Fruit fly (Drosophila melanogaster) whole organism, embryonic: ENCODE data around the gene CG32281.

ENCODE experiments used
- Atf6 ChIP-seq: fragments of 200-800 bp; sonication (Bioruptor generic); IDR thresholded peaks from 2 replicates; pipeline ENCODE4 v1.3.6; 2022; ENCODE audit warnings: missing biosample characterization, missing genetic modification characterization
- B-H2 ChIP-seq: fragments of 200-800 bp; sonication (Bioruptor generic); optimal IDR thresholded peaks from 2 replicates; lab custom pipeline; 2018; ENCODE audit warnings: missing biosample characterization, mild to moderate bottlenecking, missing genetic modification characterization
- CG10209 ChIP-seq: fragments of 200-800 bp; sonication (Bioruptor generic); optimal IDR thresholded peaks from 3 replicates; lab custom pipeline; 2017; ENCODE audit warnings: missing biosample characterization, mild to moderate bottlenecking, missing genetic modification characterization, missing genetic modification reagents
- CG10543 ChIP-seq: fragments of 200-800 bp; sonication (Bioruptor generic); optimal IDR thresholded peaks from 3 replicates; lab custom pipeline; 2017; ENCODE audit warnings: missing biosample characterization, mild to moderate bottlenecking, missing genetic modification characterization, moderate library complexity
- CG11456 ChIP-seq: fragments of 200-800 bp; sonication (Bioruptor generic); IDR thresholded peaks from 3 replicates; pipeline ENCODE4 v1.3.6; 2022; ENCODE audit warnings: missing biosample characterization, missing genetic modification characterization
- CG11560 ChIP-seq: fragments of 200-800 bp; sonication (Bioruptor generic); IDR thresholded peaks from 3 replicates; pipeline ENCODE4 v1.3.6; 2022; ENCODE audit warnings: missing biosample characterization, missing genetic modification characterization
- CG11723 ChIP-seq: fragments of 200-800 bp; sonication (Bioruptor generic); optimal IDR thresholded peaks from 2 replicates; lab custom pipeline; 2017; ENCODE audit warnings: missing biosample characterization, mild to moderate bottlenecking, missing genetic modification characterization
- CG12391 ChIP-seq: fragments of 200-800 bp; sonication (Bioruptor generic); optimal IDR thresholded peaks from 3 replicates; lab custom pipeline; 2018; ENCODE audit warnings: missing biosample characterization, mild to moderate bottlenecking, missing genetic modification characterization, moderate library complexity
- CG12769 ChIP-seq: fragments of 200-800 bp; sonication (Bioruptor generic); optimal IDR thresholded peaks from 2 replicates; lab custom pipeline; 2019; ENCODE audit warnings: missing biosample characterization, mild to moderate bottlenecking, missing genetic modification characterization, moderate library complexity
- CG15601 ChIP-seq: fragments of 200-800 bp; sonication (Bioruptor generic); optimal IDR thresholded peaks from 3 replicates; lab custom pipeline; 2019; ENCODE audit warnings: missing biosample characterization, mild to moderate bottlenecking, missing genetic modification characterization, moderate library complexity
- CG15696 ChIP-seq: fragments of 200-800 bp; sonication (Bioruptor generic); optimal IDR thresholded peaks from 2 replicates; lab custom pipeline; 2019; ENCODE audit warnings: missing biosample characterization, mild to moderate bottlenecking, missing genetic modification characterization, moderate library complexity
- CG1603 ChIP-seq: fragments of 200-800 bp; sonication (Bioruptor generic); optimal IDR thresholded peaks from 2 replicates; lab custom pipeline; 2019; ENCODE audit warnings: missing biosample characterization, mild to moderate bottlenecking, missing genetic modification characterization, moderate library complexity
- CG16815 ChIP-seq: fragments of 200-800 bp; sonication (Bioruptor generic); optimal IDR thresholded peaks from 3 replicates; lab custom pipeline; 2017; ENCODE audit warnings: missing biosample characterization, mild to moderate bottlenecking, missing genetic modification characterization
- CG17361 ChIP-seq: fragments of 200-800 bp; sonication (Bioruptor generic); IDR thresholded peaks from 3 replicates; pipeline ENCODE4 v1.3.6; 2022; ENCODE audit warnings: missing biosample characterization, missing genetic modification characterization
- CG2889 ChIP-seq: fragments of 200-800 bp; sonication (Bioruptor generic); IDR thresholded peaks from 3 replicates; pipeline ENCODE4 v1.3.6; 2022; ENCODE audit warnings: missing biosample characterization, missing genetic modification characterization
- CG4282 ChIP-seq: fragments of 200-800 bp; sonication (Bioruptor generic); optimal IDR thresholded peaks from 2 replicates; lab custom pipeline; 2016; ENCODE audit warnings: missing biosample characterization, missing genetic modification characterization
- CG4424 ChIP-seq: fragments of 200-800 bp; sonication (Bioruptor generic); optimal IDR thresholded peaks from 3 replicates; lab custom pipeline; 2016; ENCODE audit warnings: missing biosample characterization, missing genetic modification characterization
- CG6791 ChIP-seq: fragments of 200-800 bp; sonication (Bioruptor generic); IDR thresholded peaks from 3 replicates; pipeline ENCODE4 v1.3.6; 2022; ENCODE audit warnings: missing biosample characterization, missing genetic modification characterization; ENCODE audit not compliant: partially characterized antibody
- CG7963 ChIP-seq: fragments of 200-800 bp; sonication (Bioruptor generic); IDR thresholded peaks from 3 replicates; pipeline ENCODE4 v1.3.6; 2022; ENCODE audit warnings: missing biosample characterization, missing genetic modification characterization; ENCODE audit not compliant: partially characterized antibody
- CG8290 ChIP-seq, 3 experiments: fragments of 200-800 bp; sonication (Bioruptor generic); optimal IDR thresholded peaks; 2 replicates each; lab custom pipeline; 2016 to 2019; ENCODE audit warnings: missing biosample characterization in 3 of 3, missing genetic modification characterization in 3 of 3, mild to moderate bottlenecking in 2 of 3, moderate library complexity in 1 of 3
- CG9932 ChIP-seq: fragments of 200-800 bp; sonication (Bioruptor generic); IDR thresholded peaks from 2 replicates; pipeline ENCODE4 v1.3.6; 2022; ENCODE audit warnings: missing biosample characterization, missing genetic modification characterization
- D ChIP-seq, 2 experiments: fragments of 200-800 bp in 1 of 2; fragments of >200 bp in 1 of 2; sonication (Bioruptor generic) in 1 of 2; optimal IDR thresholded peaks; 2 replicates in 1 of 2; 3 replicates in 1 of 2; lab custom pipeline; 2017; ENCODE audit warnings: mild to moderate bottlenecking in 1 of 2, missing biosample characterization in 1 of 2, missing genetic modification characterization in 1 of 2, missing genetic modification reagents in 1 of 2
- Dip2 ChIP-seq: fragments of 200-800 bp; sonication (Bioruptor generic); IDR thresholded peaks from 2 replicates; pipeline ENCODE4 v1.3.6; 2022; ENCODE audit warnings: missing biosample characterization, missing genetic modification characterization
- ERR ChIP-seq: fragments of 200-800 bp; sonication (Bioruptor generic); optimal IDR thresholded peaks from 2 replicates; lab custom pipeline; 2016; ENCODE audit warnings: missing biosample characterization, missing genetic modification characterization
- Fer1 ChIP-seq: fragments of 200-800 bp; sonication (Bioruptor generic); optimal IDR thresholded peaks from 2 replicates; lab custom pipeline; 2017; ENCODE audit warnings: missing biosample characterization, mild to moderate bottlenecking, missing genetic modification characterization
- Myb ChIP-seq: fragments of 200-800 bp; sonication (Bioruptor generic); optimal IDR thresholded peaks from 2 replicates; lab custom pipeline; 2016; ENCODE audit warnings: missing biosample characterization, missing genetic modification characterization
- Xbp1 ChIP-seq: fragments of 200-800 bp; sonication (Bioruptor generic); optimal IDR thresholded peaks from 3 replicates; lab custom pipeline; 2016; ENCODE audit warnings: missing biosample characterization, mild to moderate bottlenecking, missing genetic modification characterization
- ac ChIP-seq: fragments of 200-800 bp; sonication (Bioruptor generic); optimal IDR thresholded peaks from 3 replicates; lab custom pipeline; 2017; ENCODE audit warnings: missing biosample characterization, mild to moderate bottlenecking, missing genetic modification characterization
- al ChIP-seq: fragments of 200-800 bp; sonication (Bioruptor generic); IDR thresholded peaks from 2 replicates; pipeline ENCODE4 v1.3.6; 2022; ENCODE audit warnings: missing biosample characterization, missing genetic modification characterization
- ap ChIP-seq: fragments of 200-800 bp; sonication (Bioruptor generic); IDR thresholded peaks from 2 replicates; pipeline ENCODE4 v1.3.6; 2022; ENCODE audit warnings: missing biosample characterization, missing genetic modification characterization
- ash1 ChIP-seq: fragments of 200-800 bp; sonication (Bioruptor generic); optimal IDR thresholded peaks from 2 replicates; lab custom pipeline; 2018; ENCODE audit warnings: missing biosample characterization, mild to moderate bottlenecking, missing genetic modification characterization
- bowl ChIP-seq: fragments of 200-800 bp; sonication (Bioruptor generic); IDR thresholded peaks from 2 replicates; pipeline ENCODE4 v1.3.6; 2022; ENCODE audit warnings: missing biosample characterization, missing genetic modification characterization
- chinmo ChIP-seq: fragments of 200-800 bp; sonication (Bioruptor generic); IDR thresholded peaks from 4 replicates; pipeline ENCODE4 v1.3.6; 2022; ENCODE audit warnings: missing biosample characterization, missing genetic modification characterization; ENCODE audit not compliant: partially characterized antibody
- dmrt99B ChIP-seq: fragments of 200-800 bp; sonication (Bioruptor generic); optimal IDR thresholded peaks from 2 replicates; lab custom pipeline; 2018; ENCODE audit warnings: missing biosample characterization, mild to moderate bottlenecking, missing genetic modification characterization, moderate library complexity
- ftz-f1 ChIP-seq: fragments of 200-800 bp; sonication (Bioruptor generic); optimal IDR thresholded peaks from 2 replicates; lab custom pipeline; 2016; ENCODE audit warnings: missing biosample characterization, missing genetic modification characterization
- gt ChIP-seq: fragments of 200-800 bp; sonication (Bioruptor generic); IDR thresholded peaks from 2 replicates; pipeline ENCODE4 v1.3.6; 2022; ENCODE audit warnings: missing biosample characterization, missing genetic modification characterization
- pb ChIP-seq: fragments of 200-800 bp; sonication (Bioruptor generic); optimal IDR thresholded peaks from 3 replicates; lab custom pipeline; 2016; ENCODE audit warnings: missing biosample characterization, missing genetic modification characterization
- pita ChIP-seq: fragments of 200-800 bp; sonication (Bioruptor generic); optimal IDR thresholded peaks from 2 replicates; lab custom pipeline; 2017; ENCODE audit warnings: missing biosample characterization, mild to moderate bottlenecking, missing genetic modification characterization
- ranshi ChIP-seq: fragments of 200-800 bp; sonication (Bioruptor generic); IDR thresholded peaks from 2 replicates; pipeline ENCODE4 v1.3.6; 2022; ENCODE audit warnings: missing biosample characterization, missing genetic modification characterization
- sd ChIP-seq: fragments of 200-800 bp; sonication (Bioruptor generic); optimal IDR thresholded peaks from 3 replicates; lab custom pipeline; 2018; ENCODE audit warnings: missing biosample characterization, mild to moderate bottlenecking, missing genetic modification characterization, moderate library complexity
- sens-2 ChIP-seq: fragments of 200-800 bp; sonication (Bioruptor generic); IDR thresholded peaks from 2 replicates; pipeline ENCODE4 v1.3.6; 2022; ENCODE audit warnings: missing biosample characterization, missing genetic modification characterization
- sob ChIP-seq: fragments of 200-800 bp; sonication (Bioruptor generic); IDR thresholded peaks from 2 replicates; pipeline ENCODE4 v1.3.6; 2022; ENCODE audit warnings: missing biosample characterization, missing genetic modification characterization
- sug ChIP-seq: fragments of 200-800 bp; optimal IDR thresholded peaks from 2 replicates; lab custom pipeline; 2019; ENCODE audit warnings: missing biosample characterization, mild to moderate bottlenecking, missing genetic modification characterization, moderate library complexity
- tll ChIP-seq, 2 experiments: fragments of 200-800 bp in 1 of 2; fragments of >200 bp in 1 of 2; sonication (Bioruptor generic) in 1 of 2; optimal IDR thresholded peaks; 2 replicates each; lab custom pipeline; 2017 to 2019; ENCODE audit warnings: missing biosample characterization in 2 of 2, missing genetic modification characterization in 2 of 2, mild to moderate bottlenecking in 1 of 2, moderate library complexity in 1 of 2
- wor ChIP-seq: fragments of 200-800 bp; sonication (Bioruptor generic); IDR thresholded peaks from 2 replicates; pipeline ENCODE4 v1.3.6; 2022; ENCODE audit warnings: missing biosample characterization, missing genetic modification characterization
- zen ChIP-seq: fragments of 200-800 bp; sonication (Bioruptor generic); optimal IDR thresholded peaks from 3 replicates; lab custom pipeline; 2018; ENCODE audit warnings: missing biosample characterization, mild to moderate bottlenecking, missing genetic modification characterization, moderate library complexity
- zfh1 ChIP-seq: fragments of 200-800 bp; sonication (Bioruptor generic); IDR thresholded peaks from 3 replicates; pipeline ENCODE4 v1.3.6; 2022; ENCODE audit warnings: missing biosample characterization, missing genetic modification characterization

Gene CG32281

dm6 chr3L:3148125-3149059, 20.8 kb upstream of the CG32281 start, which contains the start of the genes Usp5 and BtbVII (continued):
- TF ChIP-seq B-H2 (GFP tag; lab: Kevin White, UChicago) (peak; percentile 77), tll (GFP tag; optimal IDR thresholded peaks at IDR 0.05; lab: Kevin White, UChicago) (peak in 1 of 2 experiments; percentile 61), ERR (GFP tag; lab: Kevin White, UChicago) (peak; percentile 6), chinmo (GFP tag; lab: Robert Waterston, UW) (peak; percentile 99), CG9932 (GFP tag; lab: Robert Waterston, UW) (peak; percentile 86), sens-2 (GFP tag; lab: Robert Waterston, UW) (no peak), CG12391 (tag; lab: Kevin White, UChicago) (peak; percentile 67), Fer1 (GFP tag; lab: Kevin White, UChicago) (peak; percentile 59), CG4282 (GFP tag; lab: Kevin White, UChicago) (peak; percentile 20), ash1 (GFP tag; lab: Kevin White, UChicago) (no peak), CG8290 (GFP tag; optimal IDR thresholded peaks at IDR 0.05; lab: Kevin White, UChicago) (peak; percentile 82), CG8290 (tag; optimal IDR thresholded peaks at IDR 0.05; lab: Kevin White, UChicago) (peak in 1 of 2 experiments; percentile 80), CG11560 (tag; lab: Robert Waterston, UW) (no peak), CG15601 (tag; lab: Kevin White, UChicago) (peak; percentile 54), ac (GFP tag; lab: Kevin White, UChicago) (peak; percentile 67), CG12769 (tag; lab: Kevin White, UChicago) (peak; percentile 78), dmrt99B (tag; lab: Kevin White, UChicago) (no peak), sug (tag; lab: Kevin White, UChicago) (peak; percentile 64), CG16815 (GFP tag; lab: Kevin White, UChicago) (peak; percentile 17), Atf6 (peak; percentile 43; the same call in 1 of the 2 replicates), al (peak; percentile 36; the same call in 1 of the 2 replicates), D (optimal IDR thresholded peaks at IDR 0.05; lab: Kevin White, UChicago) (no peak), D (GFP tag; optimal IDR thresholded peaks at IDR 0.05; lab: Kevin White, UChicago) (peak; percentile 28), CG6791 (peak; percentile 80), ranshi (GFP tag; lab: Robert Waterston, UW) (no peak), CG7963 (GFP tag; lab: Robert Waterston, UW) (peak; percentile 80), wor (GFP tag; lab: Robert Waterston, UW) (no peak), gt (no peak), CG4424 (peak; percentile 28), CG2889 (GFP tag; lab: Robert Waterston, UW) (no peak), sd (tag; lab: Kevin White, UChicago) (peak; percentile 18), CG1603 (tag; lab: Kevin White, UChicago) (peak; percentile 83), Xbp1 (GFP tag; lab: Kevin White, UChicago) (peak; percentile 59), CG11456 (GFP tag; lab: Robert Waterston, UW) (no peak), pita (GFP tag; lab: Kevin White, UChicago) (no peak), sob (peak; percentile 47), zen (tag; lab: Kevin White, UChicago) (peak; percentile 46), CG15696 (peak; percentile 41), bowl (GFP tag; lab: Robert Waterston, UW) (no peak), ftz-f1 (GFP tag; lab: Kevin White, UChicago) (peak; percentile 87), zfh1 (peak; percentile 62), pb (peak; percentile 43), Dip2 (GFP tag; lab: Robert Waterston, UW) (no peak), ap (GFP tag; lab: Robert Waterston, UW) (no peak), CG17361 (GFP tag; lab: Robert Waterston, UW) (peak; percentile 30; the same call in 2 of the 3 replicates), CG10209 (GFP tag; lab: Kevin White, UChicago) (peak; percentile 56), CG11723 (GFP tag; lab: Kevin White, UChicago) (no peak), Myb (peak; percentile 46), CG10543 (GFP tag; lab: Kevin White, UChicago) (peak; percentile 49)
